Worm (Caenorhabditis elegans): ENCODE data around the gene col-115.

- TF ChIP-seq che-1 (tag; optimal IDR thresholded peaks at IDR 0.05): no peak
- TF ChIP-seq F13H6.1 (tag; optimal IDR thresholded peaks at IDR 0.05): no peak
- TF ChIP-seq ama-1 (optimal IDR thresholded peaks at IDR 0.05): no peak
- no peak for TF ChIP-seq ztf-16 (tag; optimal IDR thresholded peaks at IDR 0.05)
- TF ChIP-seq K09A11.1 (tag; optimal IDR thresholded peaks at IDR 0.05; ENCODE audit: insufficient read depth): no peak
- no peak for TF ChIP-seq rnt-1 (tag; optimal IDR thresholded peaks at IDR 0.05)
- TF ChIP-seq lin-11 (tag; optimal IDR thresholded peaks at IDR 0.05): no peak
- TF ChIP-seq ceh-30 (tag; optimal IDR thresholded peaks at IDR 0.05): no peak
Observed at ce11 chrIV:8007549-8007948, 19.1 kb downstream of the col-115 start.

Data from whole organism, late embryonic.